Fruit fly (Drosophila melanogaster) whole organism, embryonic: ENCODE results near the gene Osi19.

ENCODE experiments used
- Abd-B ChIP-seq: fragments of 200-800 bp; sonication (Bioruptor generic); optimal IDR thresholded peaks from 2 replicates; lab custom pipeline; 2018; ENCODE audit warnings: missing biosample characterization, mild to moderate bottlenecking, missing genetic modification characterization, moderate library complexity
- Bdp1 ChIP-seq: fragments of 200-800 bp; sonication (Bioruptor generic); optimal IDR thresholded peaks from 3 replicates; lab custom pipeline; 2016; ENCODE audit warnings: missing biosample characterization, missing genetic modification characterization
- CG10321 ChIP-seq: fragments of 200-800 bp; sonication (Bioruptor generic); IDR thresholded peaks from 2 replicates; pipeline ENCODE4 v1.3.6; 2022; ENCODE audit warnings: missing biosample characterization, missing genetic modification characterization
- CG12299 ChIP-seq: fragments of 200-800 bp; sonication (Bioruptor generic); optimal IDR thresholded peaks from 2 replicates; lab custom pipeline; 2018; ENCODE audit warnings: missing biosample characterization, mild to moderate bottlenecking, missing genetic modification characterization
- CG12744 ChIP-seq: fragments of 200-800 bp; sonication (Bioruptor generic); optimal IDR thresholded peaks from 2 replicates; lab custom pipeline; 2016; ENCODE audit warnings: missing biosample characterization, missing genetic modification characterization
- CG13894 ChIP-seq: fragments of 200-800 bp; sonication (Bioruptor generic); optimal IDR thresholded peaks from 3 replicates; lab custom pipeline; 2018; ENCODE audit warnings: missing biosample characterization, mild to moderate bottlenecking, missing genetic modification characterization, moderate library complexity
- CG16779 ChIP-seq: fragments of 200-800 bp; sonication (Bioruptor generic); IDR thresholded peaks from 2 replicates; pipeline ENCODE4 v1.3.6; 2022; ENCODE audit warnings: missing biosample characterization, missing genetic modification characterization
- CG16863 ChIP-seq: fragments of 200-800 bp; sonication (Bioruptor generic); optimal IDR thresholded peaks from 3 replicates; lab custom pipeline; 2016; ENCODE audit warnings: missing biosample characterization, missing genetic modification characterization
- CG17328 ChIP-seq: fragments of 200-800 bp; sonication (Bioruptor generic); IDR thresholded peaks from 2 replicates; pipeline ENCODE4 v1.3.6; 2022; ENCODE audit warnings: missing biosample characterization, missing genetic modification characterization
- CG2199 ChIP-seq: fragments of 200-800 bp; sonication (Bioruptor generic); IDR thresholded peaks from 3 replicates; pipeline ENCODE4 v1.3.6; 2022; ENCODE audit warnings: missing biosample characterization, missing genetic modification characterization
- CG2712 ChIP-seq: fragments of 200-800 bp; optimal IDR thresholded peaks from 3 replicates; lab custom pipeline; 2019; ENCODE audit warnings: missing biosample characterization, mild to moderate bottlenecking, missing genetic modification characterization, moderate library complexity
- CG30403 ChIP-seq: fragments of 200-800 bp; sonication (Bioruptor generic); optimal IDR thresholded peaks from 3 replicates; lab custom pipeline; 2016; ENCODE audit warnings: missing biosample characterization, missing genetic modification characterization
- CG31388 ChIP-seq: fragments of 200-800 bp; sonication (Bioruptor generic); optimal IDR thresholded peaks from 2 replicates; lab custom pipeline; 2016; ENCODE audit warnings: missing biosample characterization, missing genetic modification characterization
- CG32532 ChIP-seq: fragments of 200-800 bp; sonication (Bioruptor generic); IDR thresholded peaks from 2 replicates; pipeline ENCODE4 v1.3.6; 2022; ENCODE audit warnings: missing biosample characterization, missing genetic modification characterization
- CG3726 ChIP-seq: fragments of 200-800 bp; sonication (Bioruptor generic); IDR thresholded peaks from 3 replicates; pipeline ENCODE4, ENCODE4 v1.3.6; 2022; ENCODE audit warnings: missing biosample characterization, missing genetic modification characterization
- CG3847 ChIP-seq: fragments of 200-800 bp; sonication (Bioruptor generic); IDR thresholded peaks from 2 replicates; pipeline ENCODE4 v1.3.6; 2022; ENCODE audit warnings: missing biosample characterization, missing genetic modification characterization
- CG4404 ChIP-seq: fragments of 200-800 bp; sonication (Bioruptor generic); IDR thresholded peaks from 2 replicates; pipeline ENCODE4 v1.3.6; 2022; ENCODE audit warnings: missing biosample characterization, missing genetic modification characterization
- CG6683 ChIP-seq: fragments of 200-800 bp; sonication (Bioruptor generic); optimal IDR thresholded peaks from 2 replicates; lab custom pipeline; 2017; ENCODE audit warnings: missing biosample characterization, mild to moderate bottlenecking, missing genetic modification characterization, missing genetic modification reagents
- CG8290 ChIP-seq, 3 experiments: fragments of 200-800 bp; sonication (Bioruptor generic); optimal IDR thresholded peaks; 2 replicates each; lab custom pipeline; 2016 to 2019; ENCODE audit warnings: missing biosample characterization in 3 of 3, missing genetic modification characterization in 3 of 3, mild to moderate bottlenecking in 2 of 3, moderate library complexity in 1 of 3
- Doc2 ChIP-seq: fragments of 200-800 bp; sonication (Bioruptor generic); IDR thresholded peaks from 2 replicates; pipeline ENCODE4 v1.3.6; 2022; ENCODE audit warnings: missing biosample characterization, missing genetic modification characterization
- GATAe ChIP-seq: fragments of 200-800 bp; sonication (Bioruptor generic); conservative IDR thresholded peaks from 2 replicates; pipeline ENCODE4 v1.3.6; 2022; ENCODE audit warnings: missing biosample characterization, missing genetic modification characterization
- Hey ChIP-seq: fragments of 200-800 bp; sonication (Bioruptor generic); optimal IDR thresholded peaks from 3 replicates; lab custom pipeline; 2018; ENCODE audit warnings: missing biosample characterization, mild to moderate bottlenecking, missing genetic modification characterization
- Hmr ChIP-seq: fragments of 200-800 bp; sonication (Bioruptor generic); optimal IDR thresholded peaks from 3 replicates; lab custom pipeline; 2017; ENCODE audit warnings: mild to moderate bottlenecking, missing biosample characterization, missing genetic modification reagents, missing genetic modification characterization
- Kr ChIP-seq: fragments of 200-800 bp; sonication (Bioruptor generic); optimal IDR thresholded peaks from 2 replicates; lab custom pipeline; 2017; ENCODE audit warnings: missing biosample characterization, mild to moderate bottlenecking, missing genetic modification characterization
- Mes4 ChIP-seq: fragments of 200-800 bp; sonication (Bioruptor generic); optimal IDR thresholded peaks from 2 replicates; lab custom pipeline; 2016; ENCODE audit warnings: missing biosample characterization, missing genetic modification characterization
- Myb ChIP-seq: fragments of 200-800 bp; sonication (Bioruptor generic); optimal IDR thresholded peaks from 2 replicates; lab custom pipeline; 2016; ENCODE audit warnings: missing biosample characterization, missing genetic modification characterization
- NC2α ChIP-seq: fragments of 200-800 bp; sonication (Bioruptor generic); optimal IDR thresholded peaks from 2 replicates; lab custom pipeline; 2016; ENCODE audit warnings: missing biosample characterization, missing genetic modification characterization
- YL-1 ChIP-seq: fragments of 200-800 bp; sonication (Bioruptor generic); optimal IDR thresholded peaks from 3 replicates; lab custom pipeline; 2017; ENCODE audit warnings: missing biosample characterization, mild to moderate bottlenecking, missing genetic modification characterization
- ara ChIP-seq: fragments of 200-800 bp; sonication (Bioruptor generic); IDR thresholded peaks from 2 replicates; pipeline ENCODE4 v1.3.6; 2022; ENCODE audit warnings: missing biosample characterization, missing genetic modification characterization
- bcd ChIP-seq: fragments of 200-800 bp; sonication (Bioruptor generic); optimal IDR thresholded peaks from 2 replicates; lab custom pipeline; 2017; ENCODE audit warnings: missing biosample characterization, mild to moderate bottlenecking, missing genetic modification characterization
- chinmo ChIP-seq: fragments of 200-800 bp; sonication (Bioruptor generic); IDR thresholded peaks from 4 replicates; pipeline ENCODE4 v1.3.6; 2022; ENCODE audit warnings: missing biosample characterization, missing genetic modification characterization; ENCODE audit not compliant: partially characterized antibody
- chm ChIP-seq: fragments of 200-800 bp; sonication (Bioruptor generic); IDR thresholded peaks from 2 replicates; pipeline ENCODE4 v1.3.6; 2022; ENCODE audit warnings: missing biosample characterization, missing genetic modification characterization
- da ChIP-seq: fragments of 200-800 bp; sonication (Bioruptor generic); optimal IDR thresholded peaks from 2 replicates; lab custom pipeline; 2016; ENCODE audit warnings: missing biosample characterization, missing genetic modification characterization
- exex ChIP-seq: fragments of 200-800 bp; sonication (Bioruptor generic); optimal IDR thresholded peaks from 4 replicates; lab custom pipeline; 2018; ENCODE audit warnings: missing biosample characterization, mild to moderate bottlenecking, missing genetic modification characterization, moderate library complexity
- gro ChIP-seq: fragments of 200-800 bp; sonication (Bioruptor generic); optimal IDR thresholded peaks from 2 replicates; lab custom pipeline; 2016; ENCODE audit warnings: missing biosample characterization, missing genetic modification characterization
- gt ChIP-seq: fragments of 200-800 bp; sonication (Bioruptor generic); IDR thresholded peaks from 2 replicates; pipeline ENCODE4 v1.3.6; 2022; ENCODE audit warnings: missing biosample characterization, missing genetic modification characterization
- h ChIP-seq: fragments of >200 bp; optimal IDR thresholded peaks from 2 replicates; lab custom pipeline; 2017
- knrl ChIP-seq: fragments of 200-800 bp; sonication (Bioruptor generic); IDR thresholded peaks from 3 replicates; pipeline ENCODE4 v1.3.6; 2022; ENCODE audit warnings: missing biosample characterization, missing genetic modification characterization; ENCODE audit not compliant: partially characterized antibody
- luna ChIP-seq: fragments of 200-800 bp; sonication (Bioruptor generic); optimal IDR thresholded peaks from 2 replicates; lab custom pipeline; 2016; ENCODE audit warnings: missing biosample characterization, missing genetic modification characterization
- sens-2 ChIP-seq: fragments of 200-800 bp; sonication (Bioruptor generic); IDR thresholded peaks from 2 replicates; pipeline ENCODE4 v1.3.6; 2022; ENCODE audit warnings: missing biosample characterization, missing genetic modification characterization
- sima ChIP-seq: fragments of 200-800 bp; sonication (Bioruptor generic); optimal IDR thresholded peaks from 2 replicates; lab custom pipeline; 2016; ENCODE audit warnings: missing biosample characterization, missing genetic modification characterization
- ssp ChIP-seq: fragments of 200-800 bp; sonication (Bioruptor generic); IDR thresholded peaks from 2 replicates; pipeline ENCODE4 v1.3.6; 2022; ENCODE audit warnings: missing biosample characterization, missing genetic modification characterization
- tap ChIP-seq: fragments of 200-800 bp; optimal IDR thresholded peaks from 3 replicates; lab custom pipeline; 2019; ENCODE audit warnings: missing biosample characterization, mild to moderate bottlenecking, missing genetic modification characterization, moderate library complexity

Osi19 gene

DNA sequence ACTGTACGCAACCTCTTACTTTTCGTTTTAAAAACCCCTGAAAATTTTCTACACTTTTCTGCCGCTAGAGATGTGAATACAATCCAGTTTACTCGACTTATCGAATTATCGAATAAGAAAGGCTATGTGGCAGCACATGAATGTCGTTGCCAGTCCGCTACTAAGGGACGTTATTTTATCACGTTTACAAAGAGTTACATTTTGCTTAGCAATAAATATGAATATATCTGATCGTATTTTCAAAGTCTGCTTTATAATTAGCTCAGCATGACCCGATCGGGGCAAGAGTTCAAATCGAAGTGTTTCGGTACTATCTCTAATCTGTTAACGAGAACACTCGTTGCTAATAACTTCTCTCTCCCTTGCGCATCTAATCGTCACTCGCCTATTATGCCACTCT is 32.9 kb downstream of the Osi19 start, which contains the start of gene CG42724 (continued):
- TF ChIP-seq CG13894 (tag; lab: Kevin White, UChicago) (no peak), CG16779 (GFP tag; lab: Robert Waterston, UW) (no peak), chm (no peak), CG2712 (tag; lab: Kevin White, UChicago) (no peak), Doc2 (GFP tag; lab: Robert Waterston, UW) (no peak), ara (GFP tag; lab: Robert Waterston, UW) (0 out of 2 replicates have a peak, but pooled peaks have one; percentile 27), Mes4 (GFP tag; lab: Kevin White, UChicago) (peak; percentile 47), CG16863 (GFP tag; lab: Kevin White, UChicago) (peak; percentile 70), Hmr (no peak), Hey (tag; lab: Kevin White, UChicago) (no peak), CG32532 (GFP tag; lab: Robert Waterston, UW) (peak; percentile 68), CG30403 (GFP tag; lab: Kevin White, UChicago) (peak; percentile 71), CG31388 (GFP tag; lab: Kevin White, UChicago) (peak; percentile 20), CG17328 (GFP tag; lab: Robert Waterston, UW) (0 out of 2 replicates have a peak, but pooled peaks have one; percentile 30), sens-2 (GFP tag; lab: Robert Waterston, UW) (no peak), h (no peak), YL-1 (GFP tag; lab: Kevin White, UChicago) (peak; percentile 64), CG3847 (peak; percentile 74; the same call in 1 of the 2 replicates), chinmo (GFP tag; lab: Robert Waterston, UW) (no peak), exex (no peak), CG10321 (GFP tag; lab: Robert Waterston, UW) (no peak), knrl (GFP tag; lab: Robert Waterston, UW) (peak; percentile 51; the same call in 2 of the 3 replicates), Bdp1 (GFP tag; lab: Kevin White, UChicago) (peak; percentile 49), luna (GFP tag; lab: Kevin White, UChicago) (peak; percentile 72), da (GFP tag; lab: Kevin White, UChicago) (peak; percentile 34), Myb (GFP tag; lab: Kevin White, UChicago) (peak; percentile 66), CG12744 (GFP tag; lab: Kevin White, UChicago) (peak; percentile 36), CG2199 (0 out of 3 replicates have a peak, but pooled peaks have one; percentile 55), ssp (GFP tag; lab: Robert Waterston, UW) (peak; percentile 33), CG6683 (GFP tag; lab: Kevin White, UChicago) (no peak), gro (peak; percentile 80), tap (no peak), CG3726 (GFP tag; lab: Robert Waterston, UW) (no peak), Kr (GFP tag; lab: Kevin White, UChicago) (no peak), gt (no peak), CG8290 (GFP tag; optimal IDR thresholded peaks at IDR 0.05; lab: Kevin White, UChicago) (peak; percentile 97), CG8290 (tag; optimal IDR thresholded peaks at IDR 0.05; lab: Kevin White, UChicago) (peak; percentile 82 to 96), bcd (GFP tag; lab: Kevin White, UChicago) (peak; percentile 9), sima (no peak), CG12299 (peak; percentile 39), Abd-B (GFP tag; lab: Kevin White, UChicago) (no peak), NC2α (peak; percentile 45), CG4404 (GFP tag; lab: Robert Waterston, UW) (no peak), GATAe (GFP tag; lab: Robert Waterston, UW) (no peak)
- TF ChIP-seq, all 482 proteins: peak for 224
